Worm (Caenorhabditis elegans): ENCODE results near the gene F38C2.7.

- TF ChIP-seq eor-1 (tag; optimal IDR thresholded peaks at IDR 0.05): no peak
- no peak for TF ChIP-seq unc-39 (tag; optimal IDR thresholded peaks at IDR 0.05)
- TF ChIP-seq pqm-1 (tag; optimal IDR thresholded peaks at IDR 0.05): no peak
- no peak for TF ChIP-seq ZK546.5 (tag; optimal IDR thresholded peaks at IDR 0.05)
- TF ChIP-seq aly-2 (tag; optimal IDR thresholded peaks at IDR 0.05): no peak
Measured at ce11 chrIV:16277291-16277690, at the start of gene F38C2.7.
